Worm (Caenorhabditis elegans): Measurements from ENCODE around the gene atic-1.

DNA sequence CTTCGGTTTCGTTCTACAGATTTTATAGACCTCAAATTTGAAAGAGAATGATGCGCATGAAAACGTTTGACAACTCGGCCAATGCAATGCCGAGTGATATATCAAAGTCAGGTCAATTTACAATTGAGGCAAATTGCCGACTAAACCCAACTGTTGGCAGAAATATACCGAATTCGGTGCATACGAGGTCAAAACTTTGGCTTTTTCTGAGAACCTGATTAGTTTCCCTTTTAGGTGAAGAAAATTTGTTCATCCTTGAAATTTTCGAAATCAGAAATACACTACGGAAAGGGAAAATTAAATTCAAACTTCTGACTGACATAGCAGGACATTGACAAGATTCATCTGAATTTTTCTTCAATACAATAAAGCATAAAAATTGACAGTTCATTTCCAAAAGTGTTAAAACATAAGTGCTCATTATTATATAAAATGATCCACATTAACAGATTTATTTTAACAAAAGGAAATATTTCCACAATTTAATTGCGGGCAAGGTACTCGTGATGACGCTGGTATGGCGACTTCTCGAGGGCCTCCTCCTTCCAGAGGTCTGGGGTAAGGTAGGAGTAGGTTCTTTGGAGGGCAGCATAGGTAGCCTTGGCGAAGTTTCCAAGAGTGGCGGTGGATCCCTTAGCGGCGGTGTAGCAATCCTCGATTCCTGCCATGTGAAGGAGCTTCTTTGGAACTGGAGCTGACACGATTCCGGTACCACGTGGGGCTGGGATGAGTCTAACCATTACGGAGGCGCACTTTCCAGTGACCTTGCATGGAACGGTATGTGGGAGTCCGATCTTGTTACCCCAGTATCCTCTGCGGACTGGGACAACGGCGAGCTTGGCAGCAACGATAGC is 43.4 kb downstream of the atic-1 start:
- no peak for TF ChIP-seq pax-1 (tag; optimal IDR thresholded peaks at IDR 0.05)
- no peak for TF ChIP-seq elt-2 (tag; optimal IDR thresholded peaks at IDR 0.05)
- no peak for TF ChIP-seq fkh-10 (GFP tag; optimal IDR thresholded peaks at IDR 0.05)
- TF ChIP-seq rnt-1 (tag; optimal IDR thresholded peaks at IDR 0.05): no peak
- TF ChIP-seq nfya-1 (tag; optimal IDR thresholded peaks at IDR 0.05): no peak
